Worm (Caenorhabditis elegans) whole organism, L4/young adult: ENCODE data around the gene srw-42.
"Not testable (repeated sequence)": the region's sequence is repeated elsewhere in the genome, so short reads cannot be mapped to it uniquely, and the experiment has no call there.

Experiments
- W03F9.2 ChIP-seq: fragments of 150-350 bp; optimal IDR thresholded peaks from 2 replicates; lab custom pipeline; 2014; ENCODE audit warnings: missing biosample characterization, missing genetic modification characterization
- dao-5 ChIP-seq: sonication (generic microtip); optimal IDR thresholded peaks from 2 replicates; lab custom pipeline; 2016; ENCODE audit warnings: missing genotype, missing genetic modification characterization, moderate library complexity, missing compliant biosample characterization
- him-1 ChIP-seq: sonication (generic microtip); optimal IDR thresholded peaks from 2 replicates; lab custom pipeline; 2016; ENCODE audit warnings: missing genotype, missing genetic modification reagents, missing genetic modification characterization, missing compliant biosample characterization

srw-42 gene

DNA sequence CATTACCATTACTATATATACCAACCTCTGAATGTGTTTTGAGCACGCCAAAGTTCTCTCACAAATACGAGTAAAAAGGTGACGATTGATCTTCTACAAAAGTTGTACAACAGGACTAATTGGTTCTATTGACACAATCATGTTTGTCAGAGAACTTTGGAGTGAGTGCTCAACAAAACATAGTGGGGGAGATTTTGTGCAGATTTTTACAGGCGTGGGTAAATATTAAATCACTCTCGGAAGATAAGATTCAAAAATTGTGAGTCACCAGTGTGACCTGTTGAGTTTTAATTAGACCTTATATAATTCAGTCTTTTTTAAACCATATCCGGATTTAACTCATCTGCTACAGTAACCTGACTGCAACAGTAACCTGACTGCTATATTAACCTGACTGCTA lies 21.4 kb downstream of the srw-42 start, which contains the start of gene F14F8.8:
Gene F14F8.8, minus strand, starts transcription at position 101 of the 400 bp plus-strand sequence.
- no peak for TF ChIP-seq W03F9.2
- no peak for TF ChIP-seq him-1
- no peak for TF ChIP-seq dao-5 (tag; lab: Kevin White, UChicago)

DNA sequence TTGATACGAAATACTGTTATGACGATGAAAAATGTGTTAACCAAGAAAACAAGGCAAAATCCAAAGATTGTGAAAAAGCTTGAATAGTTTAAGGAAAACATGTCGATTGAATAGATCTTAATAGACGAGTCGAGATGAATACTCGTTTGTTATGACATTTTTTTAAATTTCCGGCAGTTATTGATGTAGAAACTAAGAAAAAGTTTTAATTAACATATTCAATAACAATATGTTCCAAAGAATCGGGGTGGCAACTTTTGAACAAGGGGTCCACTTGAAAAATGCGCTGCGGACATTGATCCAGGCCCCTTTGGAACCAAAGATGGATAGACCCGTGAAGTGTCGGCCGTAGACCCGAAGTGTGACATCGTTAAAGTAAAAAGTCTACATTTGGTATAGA lies 22.4 kb downstream of the srw-42 start, which contains the start of gene str-61:
Gene str-61, minus strand, starts transcription at position 101 of the 400 bp plus-strand sequence.
- TF ChIP-seq W03F9.2 (no peak), him-1 (no peak), dao-5 (tag; lab: Kevin White, UChicago) (no peak)

DNA sequence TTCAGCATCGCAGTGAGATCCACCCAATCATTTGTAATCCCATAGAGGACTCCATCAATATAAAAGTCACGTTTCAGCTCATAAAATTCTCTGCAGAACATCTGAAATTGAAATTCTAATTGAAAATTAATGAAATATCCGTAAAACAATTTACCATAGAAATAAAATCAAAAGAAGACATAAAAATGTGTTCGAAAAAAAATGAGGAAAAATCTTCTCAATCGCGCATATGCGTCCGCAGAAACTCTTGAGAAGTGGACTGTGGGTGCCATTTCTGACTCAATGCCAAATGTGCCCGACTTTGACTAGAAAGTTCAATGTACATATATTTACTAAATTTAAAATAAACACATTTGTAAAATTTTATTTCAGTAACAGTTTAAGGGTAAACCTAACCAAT lies 25.2 kb downstream of the srw-42 start, which contains the start of gene F14F8.9:
Gene F14F8.9, minus strand, starts transcription at position 101 of the 400 bp plus-strand sequence.
- TF ChIP-seq him-1 (no peak), dao-5 (tag; lab: Kevin White, UChicago) (no peak), W03F9.2 (no peak)

- TF ChIP-seq W03F9.2, result no peak
- TF ChIP-seq dao-5 (tag; lab: Kevin White, UChicago), result no peak
- TF ChIP-seq him-1, result no peak
Observed at ce11 chrV:16666647-16667046, 27.0 kb downstream of the srw-42 start, which contains the start of gene F14F8.14. F14F8.14 (minus strand) TSS chrV:16666747.

ce11 chrV:16660816-16661215 lies 32.8 kb downstream of the srw-42 start, which contains the start of gene Y70C5B.2:
Y70C5B.2 (minus strand) TSS chrV:16660916.
- TF ChIP-seq W03F9.2; dao-5 (tag; lab: Kevin White, UChicago); him-1: not testable (repeated sequence)

- TF ChIP-seq dao-5 (tag; lab: Kevin White, UChicago); W03F9.2; him-1: not testable (repeated sequence)
Observed at ce11 chrV:16654242-16654641, 39.4 kb downstream of the srw-42 start, which contains the start of gene W06G6.15. W06G6.15 (plus strand) TSS chrV:16654542.

- TF ChIP-seq dao-5 (tag; lab: Kevin White, UChicago); him-1; W03F9.2: not testable (repeated sequence)
Observed at ce11 chrV:16649200-16649599, 44.4 kb downstream of the srw-42 start, which contains the start of gene W06G6.11. W06G6.11 (minus strand) TSS chrV:16649300.

- no peak for TF ChIP-seq W03F9.2
Observed at ce11 chrV:16648317-16649018, 45.2 kb downstream of the srw-42 start, which contains the start of gene W06G6.20. W06G6.20 (minus strand) TSS chrV:16648367.

- no peak for TF ChIP-seq dao-5 (tag; lab: Kevin White, UChicago)
- no peak for TF ChIP-seq him-1
Observed at ce11 chrV:16647093-16647492, 46.5 kb downstream of the srw-42 start, which contains the start of gene W06G6.10. W06G6.10 (minus strand) TSS chrV:16647193.

DNA sequence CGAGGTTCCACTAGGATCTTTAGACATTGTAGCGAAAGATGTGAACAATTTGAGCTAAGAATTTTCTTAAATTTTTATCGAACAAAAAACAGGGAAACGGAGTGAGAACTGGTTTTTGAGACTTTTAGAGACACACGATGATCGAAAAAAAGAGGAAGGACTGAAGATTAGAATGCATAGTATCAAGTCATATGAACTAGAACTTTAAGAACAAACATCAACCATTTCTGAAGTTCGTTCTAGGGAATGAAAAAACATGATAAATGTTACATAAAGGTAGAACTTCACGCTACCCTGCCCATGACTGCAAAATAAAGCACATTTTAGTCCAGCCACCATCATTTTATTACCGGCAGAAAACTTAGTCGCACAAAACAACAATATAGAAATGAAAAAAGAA lies 47.3 kb downstream of the srw-42 start, which contains the start of gene W06G6.9:
Gene W06G6.9, minus strand, starts transcription at position 101 of the 400 bp plus-strand sequence.
- TF ChIP-seq him-1 (no peak), W03F9.2 (no peak), dao-5 (tag; lab: Kevin White, UChicago) (no peak)

ce11 chrV:16645201-16645940 lies 48.3 kb downstream of the srw-42 start, which contains the start of gene W06G6.17:
W06G6.17 (minus strand) TSS chrV:16645251.
- TF ChIP-seq dao-5 (tag; lab: Kevin White, UChicago), result no peak
- TF ChIP-seq him-1, result no peak
- TF ChIP-seq W03F9.2, result no peak

DNA sequence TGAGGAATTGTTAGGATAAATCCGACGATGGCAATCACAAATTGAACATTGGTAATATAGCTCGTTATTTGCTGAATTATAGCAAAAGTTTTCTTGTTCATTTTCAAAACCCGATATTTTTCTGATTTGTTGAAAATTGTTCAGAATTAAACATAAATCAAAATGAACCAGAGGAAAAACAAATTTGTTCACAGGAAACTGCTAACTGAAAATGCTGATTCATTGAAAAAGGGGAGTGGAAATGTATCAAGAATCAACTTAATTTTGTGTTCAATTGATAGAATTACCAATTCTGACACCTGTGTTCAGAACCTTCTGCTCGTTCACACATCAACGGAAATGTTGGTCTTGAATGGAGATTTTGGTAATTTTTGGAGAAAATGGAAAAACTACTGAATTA lies 50.1 kb downstream of the srw-42 start, which contains the start of gene srw-77:
Gene srw-77, minus strand, starts transcription at position 101 of the 400 bp plus-strand sequence.
- TF ChIP-seq dao-5 (tag; lab: Kevin White, UChicago) (no peak), him-1 (no peak), W03F9.2 (no peak)
